Fruit fly (Drosophila melanogaster): ENCODE results near the gene Zmynd10.

Gene Zmynd10

DNA sequence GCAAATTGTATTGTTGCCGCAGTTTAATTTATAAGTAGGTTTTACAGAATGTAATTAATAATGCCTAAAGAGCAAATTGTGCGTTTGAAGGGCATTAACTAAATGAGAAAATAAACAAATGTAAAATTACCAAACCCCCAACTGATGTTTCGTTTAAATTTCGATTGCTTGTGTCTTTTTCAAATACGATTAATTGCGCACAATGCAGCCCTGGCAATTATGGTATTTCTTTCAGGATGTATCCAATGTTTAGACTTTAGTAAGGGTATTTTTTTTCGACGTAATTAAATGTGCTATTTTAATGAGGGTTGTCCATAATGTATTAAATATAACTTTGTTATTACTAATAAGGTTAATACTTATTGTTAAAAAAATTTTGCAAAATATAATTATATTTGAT lies 14.6 kb upstream of the Zmynd10 start (continued):
- TF ChIP-seq trem (tag; optimal IDR thresholded peaks at IDR 0.05) (peak; percentile 25), CG6813 (GFP tag; optimal IDR thresholded peaks at IDR 0.05) (no peak), CG2116 (GFP tag; optimal IDR thresholded peaks at IDR 0.05) (peak; percentile 97), CG14965 (GFP tag; optimal IDR thresholded peaks at IDR 0.05; ENCODE audit: borderline replicate concordance) (no peak), grn (GFP tag; optimal IDR thresholded peaks at IDR 0.05) (no peak), wek (GFP tag; optimal IDR thresholded peaks at IDR 0.05) (peak; percentile 94), Mes4 (GFP tag; optimal IDR thresholded peaks at IDR 0.05) (no peak), bowl (GFP tag; IDR thresholded peaks at IDR 0.05) (no peak), CG8359 (GFP tag; optimal IDR thresholded peaks at IDR 0.05; ENCODE audit: borderline replicate concordance) (no peak), toy (GFP tag; IDR thresholded peaks at IDR 0.05) (no peak), Sry-β (GFP tag; optimal IDR thresholded peaks at IDR 0.05) (no peak), hkb (optimal IDR thresholded peaks at IDR 0.05) (no peak), hkb (GFP tag; IDR thresholded peaks at IDR 0.05) (no peak), D19B (GFP tag; optimal IDR thresholded peaks at IDR 0.05) (no peak), CG16779 (GFP tag; IDR thresholded peaks at IDR 0.05) (no peak), CG43689 (GFP tag; IDR thresholded peaks at IDR 0.05) (no peak), bcd (GFP tag; optimal IDR thresholded peaks at IDR 0.05) (no peak), Rfx (GFP tag; IDR thresholded peaks at IDR 0.05) (no peak), lov (optimal IDR thresholded peaks at IDR 0.05) (no peak), lov (GFP tag; IDR thresholded peaks at IDR 0.05) (no peak), CG31388 (GFP tag; optimal IDR thresholded peaks at IDR 0.05) (no peak), CG4328 (GFP tag; optimal IDR thresholded peaks at IDR 0.05) (no peak), BEAF-32 (GFP tag; optimal IDR thresholded peaks at IDR 0.05) (peak; percentile 8), CG6791 (GFP tag; IDR thresholded peaks at IDR 0.05; ENCODE audit: partially characterized antibody) (no peak), ssp (GFP tag; IDR thresholded peaks at IDR 0.05) (0 out of 2 replicates have a peak, but pooled peaks have one; percentile 5), Fer1 (GFP tag; optimal IDR thresholded peaks at IDR 0.05) (no peak), Dad (GFP tag; optimal IDR thresholded peaks at IDR 0.05) (no peak), luna (GFP tag; optimal IDR thresholded peaks at IDR 0.05) (no peak), salm (tag; optimal IDR thresholded peaks at IDR 0.05) (no peak), unc-4 (GFP tag; IDR thresholded peaks at IDR 0.05; ENCODE audit: partially characterized antibody) (no peak), hb (GFP tag; IDR thresholded peaks at IDR 0.05; ENCODE audit: partially characterized antibody) (no peak), CG1602 (GFP tag; optimal IDR thresholded peaks at IDR 0.05) (no peak), B-H1 (GFP tag; IDR thresholded peaks at IDR 0.05) (no peak), pzg (GFP tag; optimal IDR thresholded peaks at IDR 0.05) (peak; percentile 68), E2f2 (GFP tag; IDR thresholded peaks at IDR 0.05) (peak; percentile 93), CG5245 (GFP tag; optimal IDR thresholded peaks at IDR 0.05) (no peak), CG7928 (GFP tag; optimal IDR thresholded peaks at IDR 0.05) (peak; percentile 86), Dref (GFP tag; IDR thresholded peaks at IDR 0.05) (peak; percentile 76), ci (GFP tag; IDR thresholded peaks at IDR 0.05) (no peak), CG13123 (GFP tag; optimal IDR thresholded peaks at IDR 0.05) (no peak)

DNA sequence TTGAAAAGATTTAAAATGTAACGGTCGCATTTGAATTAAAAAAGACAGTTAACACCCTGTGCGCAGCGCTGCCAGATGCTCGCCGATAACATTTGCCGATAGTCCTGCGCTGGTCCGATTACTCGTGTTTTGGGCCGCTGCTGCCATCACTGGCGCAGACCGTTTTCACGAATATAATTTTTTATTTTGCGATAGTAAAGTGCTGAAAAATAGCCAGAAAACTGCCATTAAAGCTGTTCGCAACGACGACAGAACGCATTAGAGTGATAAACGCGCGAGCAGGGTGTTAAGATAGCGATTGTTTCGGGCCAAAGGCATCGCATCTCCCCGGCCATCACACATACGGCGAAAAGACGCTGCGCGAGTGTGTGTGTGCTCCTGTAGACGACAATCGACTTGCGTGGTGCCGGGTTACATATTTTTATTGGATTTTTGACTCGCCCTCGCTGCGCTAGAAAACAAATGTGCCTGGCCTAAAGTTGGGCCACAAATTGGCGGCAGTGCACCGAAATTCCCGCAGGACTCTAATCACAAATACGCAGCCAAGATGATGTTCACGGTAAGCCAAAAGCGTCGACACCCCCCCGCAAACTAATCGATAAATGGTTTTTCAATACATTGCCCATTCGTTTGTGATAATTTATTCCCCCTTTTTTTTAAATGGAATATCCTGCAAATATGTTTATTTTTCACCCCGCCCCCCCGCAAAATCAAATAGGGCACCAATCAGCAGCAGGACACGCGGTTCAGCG lies 10.6 kb upstream of the Zmynd10 start, which contains the start of gene Srrm1:
Gene Srrm1 (plus strand): TSS at position 116 of the 752 bp plus-strand sequence.
- TF ChIP-seq crol (GFP tag; IDR thresholded peaks at IDR 0.05) (peak; percentile 82), Sry-β (GFP tag; optimal IDR thresholded peaks at IDR 0.05) (peak; percentile 58), CG17186 (GFP tag; optimal IDR thresholded peaks at IDR 0.05) (peak; percentile 85), row (GFP tag; IDR thresholded peaks at IDR 0.05) (peak; percentile 61), Taf1 (GFP tag; IDR thresholded peaks at IDR 0.05) (no peak), CG10321 (GFP tag; IDR thresholded peaks at IDR 0.05) (no peak), CG17829 (tag; optimal IDR thresholded peaks at IDR 0.05) (peak; percentile 46), CG6813 (GFP tag; optimal IDR thresholded peaks at IDR 0.05) (no peak), Gug (GFP tag; IDR thresholded peaks at IDR 0.05) (peak; percentile 55; the same call in 2 of the 4 replicates), CG4424 (GFP tag; optimal IDR thresholded peaks at IDR 0.05) (peak; percentile 26), Myb (GFP tag; optimal IDR thresholded peaks at IDR 0.05) (peak; percentile 100), ERR (GFP tag; optimal IDR thresholded peaks at IDR 0.05) (peak; percentile 10), slbo (GFP tag; IDR thresholded peaks at IDR 0.05) (peak; percentile 59; the same call in 1 of the 2 replicates), slp2 (GFP tag; optimal IDR thresholded peaks at IDR 0.05) (peak; percentile 6), Chrac-16 (GFP tag; optimal IDR thresholded peaks at IDR 0.05) (peak; percentile 17)
